Fruit fly (Drosophila melanogaster) whole organism, prepupa: Measurements from ENCODE around the gene CG18284.
A peak's percentile ranks its signal among the peaks of the same experiment; 100 is the strongest.

Experiments used
- Blimp-1 ChIP-seq: fragments of 200-800 bp; sonication (Bioruptor generic); optimal IDR thresholded peaks from 3 replicates; lab custom pipeline; 2017; ENCODE audit warnings: missing biosample characterization, missing genetic modification characterization, mild to moderate bottlenecking, moderate library complexity, missing genetic modification reagents
- CG10631 ChIP-seq: fragments of 200-800 bp; sonication (Bioruptor generic); optimal IDR thresholded peaks from 2 replicates; lab custom pipeline; 2016; ENCODE audit warnings: missing biosample characterization, missing genetic modification characterization
- CG10669 ChIP-seq: fragments of 200-800 bp; sonication (Bioruptor generic); optimal IDR thresholded peaks from 3 replicates; lab custom pipeline; 2018; ENCODE audit warnings: missing biosample characterization, mild to moderate bottlenecking, missing genetic modification characterization, moderate library complexity
- CG11762 ChIP-seq: fragments of 200-800 bp; sonication (Bioruptor generic); optimal IDR thresholded peaks from 3 replicates; lab custom pipeline; 2016; ENCODE audit warnings: missing biosample characterization, missing genetic modification characterization; ENCODE audit not compliant: insufficient read depth
- CG15336 ChIP-seq: fragments of 200-800 bp; sonication (Bioruptor generic); IDR thresholded peaks from 2 replicates; pipeline ENCODE4 v1.3.6; 2022; ENCODE audit warnings: missing biosample characterization, missing genetic modification characterization
- CG1621 ChIP-seq: fragments of 200-800 bp; sonication (Bioruptor generic); optimal IDR thresholded peaks from 3 replicates; lab custom pipeline; 2018; ENCODE audit warnings: missing biosample characterization, mild to moderate bottlenecking, missing genetic modification characterization
- CG3032 ChIP-seq: fragments of 200-800 bp; optimal IDR thresholded peaks from 2 replicates; lab custom pipeline; 2019; ENCODE audit warnings: missing biosample characterization, mild to moderate bottlenecking, missing genetic modification characterization, moderate library complexity
- CG31627 ChIP-seq: fragments of 200-800 bp; sonication (Bioruptor generic); optimal IDR thresholded peaks from 3 replicates; lab custom pipeline; 2016; ENCODE audit warnings: missing biosample characterization, missing genetic modification characterization
- CG32006 ChIP-seq: fragments of 200-800 bp; sonication (Bioruptor generic); optimal IDR thresholded peaks from 3 replicates; lab custom pipeline; 2017; ENCODE audit warnings: missing biosample characterization, mild to moderate bottlenecking, missing genetic modification characterization
- CG3919 ChIP-seq: fragments of 200-800 bp; sonication (Bioruptor generic); optimal IDR thresholded peaks from 3 replicates; lab custom pipeline; 2016; ENCODE audit warnings: missing biosample characterization, missing genetic modification characterization
- CG4318 ChIP-seq: fragments of 200-800 bp; sonication (Bioruptor generic); optimal IDR thresholded peaks from 3 replicates; lab custom pipeline; 2017; ENCODE audit warnings: missing biosample characterization, mild to moderate bottlenecking, missing genetic modification characterization
- CG6163 ChIP-seq: fragments of 200-800 bp; sonication (Bioruptor generic); IDR thresholded peaks from 3 replicates; pipeline ENCODE4 v1.3.6; 2022; ENCODE audit warnings: missing biosample characterization, missing genetic modification characterization
- CG6276 ChIP-seq: fragments of 200-800 bp; sonication (Bioruptor generic); optimal IDR thresholded peaks from 2 replicates; lab custom pipeline; 2017; ENCODE audit warnings: missing biosample characterization, mild to moderate bottlenecking, missing genetic modification characterization
- CG6792 ChIP-seq: fragments of 200-800 bp; sonication (Bioruptor generic); optimal IDR thresholded peaks from 3 replicates; lab custom pipeline; 2016; ENCODE audit warnings: missing biosample characterization, missing genetic modification characterization
- CG6808 ChIP-seq: fragments of 200-800 bp; sonication (Bioruptor generic); optimal IDR thresholded peaks from 3 replicates; lab custom pipeline; 2017; ENCODE audit warnings: missing biosample characterization, missing genetic modification characterization, mild to moderate bottlenecking, moderate library complexity, missing genetic modification reagents
- CG6854 ChIP-seq: fragments of 200-800 bp; sonication (Bioruptor generic); optimal IDR thresholded peaks from 2 replicates; lab custom pipeline; 2017; ENCODE audit warnings: missing biosample characterization, mild to moderate bottlenecking, missing genetic modification characterization
- CG7368 ChIP-seq: fragments of 200-800 bp; sonication (Bioruptor generic); optimal IDR thresholded peaks from 3 replicates; lab custom pipeline; 2016; ENCODE audit warnings: missing biosample characterization, missing genetic modification characterization
- CG8119 ChIP-seq: fragments of 200-800 bp; sonication (Bioruptor generic); IDR thresholded peaks from 3 replicates; pipeline ENCODE4 v1.3.6; 2022; ENCODE audit warnings: missing biosample characterization, missing genetic modification characterization
- CG8319 ChIP-seq: fragments of 200-800 bp; sonication (Bioruptor generic); optimal IDR thresholded peaks from 3 replicates; lab custom pipeline; 2016; ENCODE audit warnings: missing biosample characterization, missing genetic modification characterization
- CG8632 ChIP-seq: fragments of 200-800 bp; sonication (Bioruptor generic); optimal IDR thresholded peaks from 3 replicates; lab custom pipeline; 2016; ENCODE audit warnings: missing biosample characterization, missing genetic modification characterization
- CG9139 ChIP-seq: fragments of 200-800 bp; sonication (Bioruptor generic); optimal IDR thresholded peaks from 3 replicates; lab custom pipeline; 2017; ENCODE audit warnings: missing biosample characterization, mild to moderate bottlenecking, missing genetic modification characterization
- Eip75B ChIP-seq: fragments of 200-800 bp; sonication (Bioruptor generic); optimal IDR thresholded peaks from 3 replicates; lab custom pipeline; 2016; ENCODE audit warnings: missing biosample characterization, missing genetic modification characterization
- Eip78C ChIP-seq: fragments of 200-800 bp; sonication (Bioruptor generic); peaks from one replicate; lab custom pipeline; 2016; ENCODE audit warnings: missing biosample characterization, missing genetic modification characterization
- Eip93F ChIP-seq: fragments of 200-800 bp; sonication (Bioruptor generic); optimal IDR thresholded peaks from 2 replicates; lab custom pipeline; 2016; ENCODE audit warnings: missing biosample characterization, mild to moderate bottlenecking, missing genetic modification characterization
- Ets21C ChIP-seq: fragments of 200-800 bp; sonication (Bioruptor generic); optimal IDR thresholded peaks from 3 replicates; lab custom pipeline; 2016; ENCODE audit warnings: missing biosample characterization, missing genetic modification characterization
- Gug ChIP-seq: fragments of 200-800 bp; sonication (Bioruptor generic); IDR thresholded peaks from 2 replicates; pipeline ENCODE4 v1.3.6; 2022; ENCODE audit warnings: missing biosample characterization, missing genetic modification characterization
- Hr39 ChIP-seq: fragments of 200-800 bp; sonication (Bioruptor generic); optimal IDR thresholded peaks from 2 replicates; lab custom pipeline; 2016; ENCODE audit warnings: missing biosample characterization, missing genetic modification characterization
- Hr4 ChIP-seq: fragments of 200-800 bp; sonication (Bioruptor generic); optimal IDR thresholded peaks from 3 replicates; lab custom pipeline; 2016; ENCODE audit warnings: missing biosample characterization, missing genetic modification characterization
- Lpt ChIP-seq: fragments of 200-800 bp; sonication (Bioruptor generic); optimal IDR thresholded peaks from 3 replicates; lab custom pipeline; 2016; ENCODE audit warnings: missing biosample characterization, missing genetic modification characterization
- Met ChIP-seq: fragments of 200-800 bp; sonication (Bioruptor generic); optimal IDR thresholded peaks from 3 replicates; lab custom pipeline; 2016; ENCODE audit warnings: missing biosample characterization, missing genetic modification characterization
- Smox ChIP-seq: fragments of 200-800 bp; sonication (Bioruptor generic); optimal IDR thresholded peaks from 3 replicates; lab custom pipeline; 2016; ENCODE audit warnings: missing biosample characterization, missing genetic modification characterization
- Sox102F ChIP-seq: fragments of 200-800 bp; sonication (Bioruptor generic); optimal IDR thresholded peaks from 2 replicates; lab custom pipeline; 2016; ENCODE audit warnings: missing biosample characterization, mild to moderate bottlenecking, missing genetic modification characterization
- Sox14 ChIP-seq: fragments of 200-800 bp; sonication (Bioruptor generic); optimal IDR thresholded peaks from 3 replicates; lab custom pipeline; 2016; ENCODE audit warnings: missing biosample characterization, missing genetic modification characterization
- Sox15 ChIP-seq: fragments of 200-800 bp; sonication (Bioruptor generic); optimal IDR thresholded peaks from 3 replicates; lab custom pipeline; 2016; ENCODE audit warnings: missing biosample characterization, missing genetic modification characterization
- achi ChIP-seq: fragments of 200-800 bp; sonication (Bioruptor generic); optimal IDR thresholded peaks from 3 replicates; lab custom pipeline; 2016; ENCODE audit warnings: missing biosample characterization, missing genetic modification characterization
- acj6 ChIP-seq: fragments of 200-800 bp; sonication (Bioruptor generic); optimal IDR thresholded peaks from 3 replicates; lab custom pipeline; 2016; ENCODE audit warnings: missing biosample characterization, missing genetic modification characterization
- dac ChIP-seq: fragments of 200-800 bp; sonication (Bioruptor generic); optimal IDR thresholded peaks from 2 replicates; lab custom pipeline; 2017; ENCODE audit warnings: missing biosample characterization, mild to moderate bottlenecking, missing genetic modification characterization
- dsx ChIP-seq: fragments of 200-800 bp; optimal IDR thresholded peaks from 3 replicates; lab custom pipeline; 2019; ENCODE audit warnings: missing biosample characterization, mild to moderate bottlenecking, missing genetic modification characterization, moderate library complexity; ENCODE audit not compliant: poor library complexity, severe bottlenecking
- eg ChIP-seq: fragments of 200-800 bp; sonication (Bioruptor generic); IDR thresholded peaks from 3 replicates; pipeline ENCODE4 v1.3.6; 2022; ENCODE audit warnings: missing biosample characterization, missing genetic modification characterization
- fkh ChIP-seq: fragments of 200-800 bp; sonication (Bioruptor generic); optimal IDR thresholded peaks from 3 replicates; lab custom pipeline; 2017; ENCODE audit warnings: missing biosample characterization, mild to moderate bottlenecking, missing genetic modification characterization, moderate library complexity
- net ChIP-seq: fragments of 200-800 bp; sonication (Bioruptor generic); optimal IDR thresholded peaks from 3 replicates; lab custom pipeline; 2016; ENCODE audit warnings: missing biosample characterization, missing genetic modification characterization
- pdm3 ChIP-seq: fragments of 200-800 bp; sonication (Bioruptor generic); optimal IDR thresholded peaks from 3 replicates; lab custom pipeline; 2016; ENCODE audit warnings: missing biosample characterization, missing genetic modification characterization
- salr ChIP-seq, 2 experiments: fragments of 200-800 bp; sonication (Bioruptor generic); optimal IDR thresholded peaks; 3 replicates each; lab custom pipeline; 2016 to 2018; ENCODE audit warnings: missing biosample characterization in 2 of 2, missing genetic modification characterization in 2 of 2, mild to moderate bottlenecking in 1 of 2
- ss ChIP-seq, 2 experiments: fragments of 200-800 bp; sonication (Bioruptor generic); optimal IDR thresholded peaks; 2 replicates in 1 of 2; 3 replicates in 1 of 2; lab custom pipeline; 2017 to 2018; ENCODE audit warnings: mild to moderate bottlenecking in 2 of 2, missing biosample characterization in 2 of 2, missing genetic modification characterization in 2 of 2, moderate library complexity in 1 of 2
- svp ChIP-seq: fragments of 200-800 bp; sonication (Bioruptor generic); peaks from one replicate; lab custom pipeline; 2016; ENCODE audit warnings: missing biosample characterization, missing genetic modification characterization
- topi ChIP-seq: fragments of 200-800 bp; sonication (Bioruptor generic); optimal IDR thresholded peaks from 3 replicates; lab custom pipeline; 2016; ENCODE audit warnings: missing biosample characterization, missing genetic modification characterization
- vri ChIP-seq: fragments of 200-800 bp; sonication (Bioruptor generic); optimal IDR thresholded peaks from 3 replicates; lab custom pipeline; 2016; ENCODE audit warnings: missing biosample characterization, mild to moderate bottlenecking, missing genetic modification characterization

CG18284 gene

DNA sequence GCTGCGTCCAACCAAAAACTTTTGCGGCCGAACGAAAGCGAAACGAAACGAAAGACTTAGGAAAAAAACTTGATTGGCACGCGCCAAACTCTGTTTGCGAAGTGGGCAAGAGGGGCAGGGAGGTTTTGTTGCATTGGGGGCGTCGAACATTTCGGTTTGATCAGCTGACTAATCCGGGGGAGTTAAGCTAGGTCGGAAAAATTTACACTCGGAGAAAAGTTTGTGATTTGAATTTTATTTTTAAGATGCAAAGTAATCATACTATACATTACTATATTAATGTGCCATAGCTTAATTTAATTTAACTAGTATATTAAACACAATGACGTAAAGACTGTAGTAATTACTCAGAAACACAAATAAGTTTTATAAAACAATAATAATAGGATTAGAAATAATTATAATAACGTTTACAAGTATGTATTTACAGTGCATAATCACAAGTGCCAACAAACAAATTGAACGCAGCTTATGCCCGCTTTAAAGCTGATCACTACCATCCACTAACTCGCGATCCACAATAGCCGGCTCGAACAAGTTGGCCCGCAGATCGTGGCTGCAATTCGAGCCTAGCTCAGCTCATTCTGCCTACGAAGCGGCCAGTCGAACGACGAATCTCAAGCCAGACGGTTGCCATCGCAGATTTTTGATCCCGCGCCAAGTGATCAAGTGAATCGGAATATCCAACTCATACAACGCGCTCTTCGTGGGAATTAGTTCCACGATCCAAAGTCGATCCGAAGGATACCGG is 17.9 kb downstream of the CG18284 start, which contains the start of gene CG31871 (continued):
- TF ChIP-seq dsx (peak; percentile 58), Hr4 (GFP tag; lab: Kevin White, UChicago) (peak; percentile 82), acj6 (GFP tag; lab: Kevin White, UChicago) (peak; percentile 69), dac (GFP tag; lab: Kevin White, UChicago) (peak; percentile 63), Hr39 (no peak), CG6792 (GFP tag; lab: Kevin White, UChicago) (peak; percentile 25), CG6276 (GFP tag; lab: Kevin White, UChicago) (peak; percentile 91), topi (no peak), net (GFP tag; lab: Kevin White, UChicago) (peak; percentile 76), ss (GFP tag; optimal IDR thresholded peaks at IDR 0.05; lab: Kevin White, UChicago) (peak; percentile 9 to 39), Met (peak; percentile 8), CG1621 (peak; percentile 29), CG10631 (peak; percentile 77), Eip75B (peak; percentile 50), CG15336 (peak; percentile 93), CG6854 (GFP tag; lab: Kevin White, UChicago) (no peak), Sox102F (no peak), CG6808 (GFP tag; lab: Kevin White, UChicago) (peak; percentile 31), CG9139 (GFP tag; lab: Kevin White, UChicago) (no peak), CG6163 (GFP tag; lab: Robert Waterston, UW) (peak; percentile 70), vri (GFP tag; lab: Kevin White, UChicago) (no peak), salr (GFP tag; optimal IDR thresholded peaks at IDR 0.05; lab: Kevin White, UChicago) (peak in 1 of 2 experiments; percentile 89), CG32006 (GFP tag; lab: Kevin White, UChicago) (peak; percentile 94), CG3032 (tag; lab: Kevin White, UChicago) (peak; percentile 73)
- TF ChIP-seq, all 60 proteins: peak for 42

DNA sequence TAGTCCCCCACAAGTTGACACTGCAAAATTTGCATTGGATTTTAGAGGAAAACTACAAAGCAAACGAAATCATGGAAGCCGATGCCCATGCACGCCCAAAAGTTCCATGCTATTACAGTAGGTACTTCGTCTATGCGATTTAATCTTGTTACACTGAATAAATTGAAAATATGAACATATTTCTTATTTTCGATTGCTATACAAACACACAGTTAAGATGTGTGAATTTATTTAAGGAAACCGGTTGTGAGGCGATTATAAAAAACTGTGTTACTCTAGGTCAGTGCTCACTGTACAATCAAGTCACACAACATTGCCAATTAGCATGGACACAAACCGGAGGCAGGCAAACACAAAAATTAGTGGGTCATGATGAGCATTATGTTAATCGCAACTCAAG is 21.8 kb downstream of the CG18284 start:
- TF ChIP-seq Met (peak; percentile 57), dsx (peak; percentile 61), CG7368 (peak; percentile 72), CG8319 (GFP tag; lab: Kevin White, UChicago) (peak; percentile 70), Blimp-1 (no peak), CG6276 (GFP tag; lab: Kevin White, UChicago) (peak; percentile 66), Eip78C (peak; percentile 94), net (GFP tag; lab: Kevin White, UChicago) (peak; percentile 78), CG9139 (GFP tag; lab: Kevin White, UChicago) (peak; percentile 15), Lpt (GFP tag; lab: Kevin White, UChicago) (peak; percentile 61), CG32006 (GFP tag; lab: Kevin White, UChicago) (peak; percentile 87), dac (GFP tag; lab: Kevin White, UChicago) (peak; percentile 68), CG10669 (GFP tag; lab: Kevin White, UChicago) (peak; percentile 75), Ets21C (GFP tag; lab: Kevin White, UChicago) (peak; percentile 9), Eip93F (GFP tag; lab: Kevin White, UChicago) (no peak), svp (GFP tag; lab: Kevin White, UChicago) (peak; percentile 68), CG31627 (peak; percentile 60), vri (GFP tag; lab: Kevin White, UChicago) (no peak), Sox15 (GFP tag; lab: Kevin White, UChicago) (peak; percentile 64), fkh (GFP tag; lab: Kevin White, UChicago) (peak; percentile 54), acj6 (GFP tag; lab: Kevin White, UChicago) (peak; percentile 80), pdm3 (GFP tag; lab: Kevin White, UChicago) (peak; percentile 86), achi (GFP tag; lab: Kevin White, UChicago) (peak; percentile 80), CG15336 (peak; percentile 84), Hr39 (peak; percentile 67), Smox (GFP tag; lab: Kevin White, UChicago) (peak; percentile 23), CG3919 (GFP tag; lab: Kevin White, UChicago) (peak; percentile 83), Gug (GFP tag; lab: Robert Waterston, UW) (peak; percentile 82), CG11762 (GFP tag; lab: Kevin White, UChicago) (peak; percentile 67), CG4318 (GFP tag; lab: Kevin White, UChicago) (peak; percentile 67), Sox14 (GFP tag; lab: Kevin White, UChicago) (peak; percentile 76), Hr4 (GFP tag; lab: Kevin White, UChicago) (peak; percentile 88), eg (GFP tag; lab: Robert Waterston, UW) (peak; percentile 90), CG6808 (GFP tag; lab: Kevin White, UChicago) (peak; percentile 17), CG8119 (GFP tag; lab: Robert Waterston, UW) (peak; percentile 85), CG8632 (GFP tag; lab: Kevin White, UChicago) (peak; percentile 57)
